Worm (Caenorhabditis elegans) whole organism, early embryonic: ENCODE measurements around the gene T21B10.4.

Experiments used
- B0310.2 ChIP-seq: sonication (generic microtip); optimal IDR thresholded peaks from 2 replicates; lab custom pipeline; 2016; ENCODE audit warnings: mild to moderate bottlenecking, missing genetic modification characterization, missing compliant biosample characterization
- F13C5.2 ChIP-seq: sonication (generic microtip); optimal IDR thresholded peaks from 2 replicates; lab custom pipeline; 2017; ENCODE audit warnings: mild to moderate bottlenecking, missing genetic modification characterization, inconsistent platforms, missing compliant biosample characterization
- aly-1 ChIP-seq: sonication (generic microtip); optimal IDR thresholded peaks from 2 replicates; lab custom pipeline; 2016; ENCODE audit warnings: missing genetic modification characterization, missing compliant biosample characterization
- ama-1 ChIP-seq: fragments of 150-350 bp; optimal IDR thresholded peaks from 2 replicates; lab custom pipeline; 2014
- ceh-13 ChIP-seq: fragments of 200-800 bp; sonication (Bioruptor generic); optimal IDR thresholded peaks from 2 replicates; lab custom pipeline; 2018; ENCODE audit warnings: mild to moderate bottlenecking, missing genetic modification characterization, missing compliant biosample characterization
- ceh-36 ChIP-seq: sonication (generic microtip); optimal IDR thresholded peaks from 2 replicates; lab custom pipeline; 2016; ENCODE audit warnings: missing genetic modification characterization, inconsistent platforms, missing compliant biosample characterization
- ets-7 ChIP-seq: sonication (generic microtip); optimal IDR thresholded peaks from 2 replicates; lab custom pipeline; 2016; ENCODE audit warnings: missing genotype, missing genetic modification characterization, missing compliant biosample characterization
- flt-1 ChIP-seq: fragments of 200-800 bp; sonication (Bioruptor generic); IDR thresholded peaks from 2 replicates; pipeline ENCODE4 v1.3.6; 2022; ENCODE audit warnings: missing genetic modification characterization, missing compliant biosample characterization
- hmbx-1 ChIP-seq: sonication (generic microtip); optimal IDR thresholded peaks from 2 replicates; lab custom pipeline; 2016; ENCODE audit warnings: mild to moderate bottlenecking, missing genetic modification characterization, missing compliant biosample characterization
- hmg-4 ChIP-seq: fragments of 200-800 bp; sonication (Bioruptor generic); optimal IDR thresholded peaks from 2 replicates; lab custom pipeline; 2018; ENCODE audit warnings: mild to moderate bottlenecking, missing genetic modification characterization, missing compliant biosample characterization
- hnd-1 ChIP-seq: sonication (generic microtip); optimal IDR thresholded peaks from 2 replicates; lab custom pipeline; 2016; ENCODE audit warnings: missing genetic modification characterization, missing compliant biosample characterization
- pes-1 ChIP-seq: fragments of 200-800 bp; sonication (Bioruptor generic); IDR thresholded peaks from 2 replicates; pipeline ENCODE4 v1.3.6; 2022; ENCODE audit warnings: missing genetic modification reagents, missing genetic modification characterization, missing compliant biosample characterization
- scrt-1 ChIP-seq: fragments of 200-800 bp; sonication (Bioruptor generic); IDR thresholded peaks from 2 replicates; pipeline ENCODE4 v1.3.6; 2022; ENCODE audit warnings: missing genetic modification characterization, missing compliant biosample characterization
- sea-1 ChIP-seq: fragments of 200-800 bp; sonication (Bioruptor generic); conservative IDR thresholded peaks from 2 replicates; pipeline ENCODE4 v1.3.6; 2022; ENCODE audit warnings: missing genetic modification characterization, missing compliant biosample characterization
- tbx-11 ChIP-seq: fragments of 200-800 bp; sonication (Bioruptor generic); IDR thresholded peaks from 2 replicates; pipeline ENCODE4 v1.3.6; 2022; ENCODE audit warnings: missing genetic modification characterization, missing compliant biosample characterization
- tbx-37 ChIP-seq: fragments of 200-800 bp; sonication (Bioruptor generic); conservative IDR thresholded peaks from 2 replicates; pipeline ENCODE4 v1.3.6; 2022; ENCODE audit warnings: missing genetic modification reagents, missing genetic modification characterization, missing compliant biosample characterization
- tra-4 ChIP-seq: sonication (generic microtip); optimal IDR thresholded peaks from 2 replicates; lab custom pipeline; 2017; ENCODE audit warnings: missing genetic modification characterization, missing compliant biosample characterization

The T21B10.4 gene

DNA sequence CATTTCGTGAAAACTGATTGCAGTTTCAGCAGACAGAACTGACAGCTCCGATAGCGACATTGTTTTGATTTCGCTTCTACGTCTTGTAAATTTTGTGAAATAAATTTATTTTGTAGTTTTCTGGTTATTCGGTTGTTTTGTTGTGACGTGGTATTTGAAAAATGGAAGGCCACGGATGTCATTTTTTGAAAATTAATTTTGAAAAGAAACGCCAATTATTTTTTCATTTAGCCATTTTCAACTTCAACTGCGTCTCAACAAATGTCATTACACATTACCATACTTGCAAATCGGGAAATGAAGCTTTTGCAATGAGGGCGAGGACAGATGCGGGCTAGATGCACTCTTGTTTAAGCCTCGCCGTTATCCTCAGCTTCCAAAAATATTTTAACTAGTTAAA, 47.3 kb downstream of the T21B10.4 start, which contains the start of gene C18E9.8:
Gene C18E9.8 (minus strand): TSS at position 101 of the 400 bp plus-strand sequence.
- TF ChIP-seq pes-1 = no peak
- TF ChIP-seq ceh-36 (tag; lab: Kevin White, UChicago) = no peak
- no peak for TF ChIP-seq hnd-1 (tag; lab: Kevin White, UChicago)
- no peak for TF ChIP-seq tra-4 (tag; lab: Kevin White, UChicago)
- TF ChIP-seq B0310.2 = no peak
- TF ChIP-seq hmg-4 (GFP tag; lab: Kevin White, UChicago) = no peak
- TF ChIP-seq ets-7 (tag; lab: Kevin White, UChicago) = no peak
- TF ChIP-seq hmbx-1 (tag; lab: Kevin White, UChicago) = no peak
- no peak for TF ChIP-seq scrt-1 (GFP tag; lab: Robert Waterston, UW)
- no peak for TF ChIP-seq sea-1 (GFP tag; lab: Robert Waterston, UW)
- TF ChIP-seq F13C5.2 (tag; lab: Kevin White, UChicago) = no peak
- no peak for TF ChIP-seq tbx-37
- TF ChIP-seq tbx-11 (GFP tag; lab: Robert Waterston, UW) = no peak
- TF ChIP-seq aly-1 = no peak
- no peak for TF ChIP-seq flt-1 (GFP tag; lab: Robert Waterston, UW)
- TF ChIP-seq ceh-13 (GFP tag; lab: Kevin White, UChicago) = no peak

DNA sequence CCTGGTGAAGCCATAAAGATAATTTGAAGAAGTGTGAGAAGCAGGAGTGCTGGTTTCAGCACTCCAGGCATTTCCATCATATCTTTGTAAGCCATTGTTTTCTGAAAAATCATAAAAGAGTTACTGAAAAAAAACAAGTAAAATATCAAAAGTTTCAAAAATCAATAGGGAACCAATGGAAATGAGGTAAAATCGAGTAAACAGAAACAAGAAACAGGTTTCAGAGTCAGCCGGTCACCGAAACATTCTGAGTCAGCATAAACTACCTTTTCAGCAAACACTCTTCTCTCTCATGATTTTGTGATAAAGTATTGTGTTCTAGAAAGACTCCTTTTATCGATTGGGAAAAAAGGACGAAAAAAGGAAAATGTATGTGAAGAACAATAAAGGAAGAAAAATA, 48.8 kb downstream of the T21B10.4 start, which contains the start of gene C18E9.9:
Gene C18E9.9 (minus strand): TSS at position 101 of the 400 bp plus-strand sequence.
- TF ChIP-seq tra-4 (tag; lab: Kevin White, UChicago) (no peak), sea-1 (GFP tag; lab: Robert Waterston, UW) (no peak), hmg-4 (GFP tag; lab: Kevin White, UChicago) (no peak), ceh-13 (GFP tag; lab: Kevin White, UChicago) (no peak), ama-1 (lab: Kevin White, UChicago) (no peak), flt-1 (GFP tag; lab: Robert Waterston, UW) (no peak), ets-7 (tag; lab: Kevin White, UChicago) (no peak), pes-1 (no peak), scrt-1 (GFP tag; lab: Robert Waterston, UW) (no peak), tbx-11 (GFP tag; lab: Robert Waterston, UW) (no peak), B0310.2 (no peak), tbx-37 (no peak), F13C5.2 (tag; lab: Kevin White, UChicago) (no peak), ceh-36 (tag; lab: Kevin White, UChicago) (no peak), hmbx-1 (tag; lab: Kevin White, UChicago) (no peak), hnd-1 (tag; lab: Kevin White, UChicago) (no peak), aly-1 (no peak)

DNA sequence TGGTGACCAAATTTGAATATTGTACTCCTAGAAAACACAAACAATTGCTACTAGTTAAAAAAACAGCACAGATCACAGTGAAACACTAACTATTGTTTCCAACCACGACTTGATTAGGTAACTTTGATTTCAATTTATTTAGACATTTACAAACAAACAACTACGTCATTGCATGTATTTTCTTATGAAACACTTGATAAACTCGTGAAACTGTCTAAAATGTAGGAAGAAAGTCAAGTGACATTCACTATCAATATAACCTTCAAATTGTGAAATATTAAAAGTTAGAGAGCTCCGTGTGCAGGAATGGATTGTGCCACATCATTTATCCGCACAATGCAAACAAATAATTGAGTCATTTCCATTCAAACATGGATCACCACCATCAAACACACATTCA, 49.6 kb downstream of the T21B10.4 start:
- no peak for TF ChIP-seq flt-1 (GFP tag; lab: Robert Waterston, UW)
- no peak for TF ChIP-seq hmg-4 (GFP tag; lab: Kevin White, UChicago)
- TF ChIP-seq aly-1 = no peak
- no peak for TF ChIP-seq tbx-37
- TF ChIP-seq tra-4 (tag; lab: Kevin White, UChicago) = no peak
- TF ChIP-seq ama-1 (lab: Kevin White, UChicago) = no peak
- no peak for TF ChIP-seq F13C5.2 (tag; lab: Kevin White, UChicago)
- TF ChIP-seq sea-1 (GFP tag; lab: Robert Waterston, UW) = no peak
- no peak for TF ChIP-seq scrt-1 (GFP tag; lab: Robert Waterston, UW)
- TF ChIP-seq ceh-13 (GFP tag; lab: Kevin White, UChicago) = no peak

DNA sequence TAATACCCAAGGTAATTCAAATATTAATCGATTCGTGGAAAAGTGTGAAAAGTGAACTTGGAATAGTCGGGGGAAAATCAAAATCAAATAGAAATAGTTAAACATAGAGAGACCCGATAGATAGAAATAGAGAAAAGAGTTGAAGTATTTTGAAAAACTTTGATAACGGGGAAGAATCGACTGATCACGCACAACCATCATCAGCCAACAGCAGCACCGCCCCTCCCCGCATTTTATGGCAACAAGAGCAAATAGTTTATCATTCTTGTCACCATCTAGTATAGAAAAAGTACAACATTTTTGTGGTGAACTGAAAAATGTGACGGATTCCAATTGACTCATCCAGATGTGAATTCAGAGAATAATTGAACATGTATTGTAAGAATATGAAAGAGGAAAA, 50.9 kb downstream of the T21B10.4 start:
- no peak for TF ChIP-seq pes-1
- no peak for TF ChIP-seq B0310.2
- no peak for TF ChIP-seq flt-1 (GFP tag; lab: Robert Waterston, UW)
